Worm (Caenorhabditis elegans): Measurements from ENCODE around the gene fbxc-12.
"Not testable (repeated sequence)": the region's sequence is repeated elsewhere in the genome, so short reads cannot be mapped to it uniquely, and the experiment has no call there.

The fbxc-12 gene

ce11 chrIV:904963-905362 is at the start of gene fbxc-12:
Gene fbxc-12 (plus strand): TSS chrIV:905263.
- TF ChIP-seq ama-1 (optimal IDR thresholded peaks at IDR 0.05); skn-1 (tag; optimal IDR thresholded peaks at IDR 0.05); fos-1 (tag; optimal IDR thresholded peaks at IDR 0.05): not testable (repeated sequence)

- no peak for TF ChIP-seq lin-11 (tag; optimal IDR thresholded peaks at IDR 0.05)
- no peak for TF ChIP-seq ZK546.5 (tag; optimal IDR thresholded peaks at IDR 0.05)
- peak; percentile 87 for TF ChIP-seq fos-1 (tag; optimal IDR thresholded peaks at IDR 0.05)
Observed at ce11 chrIV:855483-855882, 49.6 kb upstream of the fbxc-12 start.

- TF ChIP-seq aly-2 (tag; optimal IDR thresholded peaks at IDR 0.05) (no peak), nhr-77 (tag; optimal IDR thresholded peaks at IDR 0.05) (no peak), nhr-6 (tag; optimal IDR thresholded peaks at IDR 0.05) (no peak), sem-4 (tag; optimal IDR thresholded peaks at IDR 0.05) (no peak), nhr-129 (tag; optimal IDR thresholded peaks at IDR 0.05) (no peak), nhr-25 (tag; optimal IDR thresholded peaks at IDR 0.05) (no peak), ZK546.5 (tag; optimal IDR thresholded peaks at IDR 0.05) (no peak), R02D3.7 (tag; optimal IDR thresholded peaks at IDR 0.05) (no peak), sma-9 (GFP tag; optimal IDR thresholded peaks at IDR 0.05) (no peak), sma-9 (tag; optimal IDR thresholded peaks at IDR 0.05) (no peak), elt-3 (tag; optimal IDR thresholded peaks at IDR 0.05) (no peak), unc-39 (tag; optimal IDR thresholded peaks at IDR 0.05) (no peak), ceh-16 (tag; optimal IDR thresholded peaks at IDR 0.05) (no peak), F13H6.1 (tag; optimal IDR thresholded peaks at IDR 0.05) (no peak)
Observed at ce11 chrIV:856038-856437, 49.0 kb upstream of the fbxc-12 start.

- no peak for TF ChIP-seq zag-1 (tag; optimal IDR thresholded peaks at IDR 0.05)
- TF ChIP-seq lin-39 (tag; optimal IDR thresholded peaks at IDR 0.05): no peak
- no peak for TF ChIP-seq unc-62 (GFP tag; optimal IDR thresholded peaks at IDR 0.05)
- TF ChIP-seq nhr-77 (tag; optimal IDR thresholded peaks at IDR 0.05): no peak
- TF ChIP-seq sem-4 (tag; optimal IDR thresholded peaks at IDR 0.05): no peak
- TF ChIP-seq nhr-11 (tag; optimal IDR thresholded peaks at IDR 0.05): no peak
- no peak for TF ChIP-seq aly-2 (tag; optimal IDR thresholded peaks at IDR 0.05)
- TF ChIP-seq gmeb-1 (tag; optimal IDR thresholded peaks at IDR 0.05): no peak
- no peak for TF ChIP-seq ama-1 (optimal IDR thresholded peaks at IDR 0.05)
- TF ChIP-seq ZK546.5 (tag; optimal IDR thresholded peaks at IDR 0.05): no peak
- no peak for TF ChIP-seq mdl-1 (tag; optimal IDR thresholded peaks at IDR 0.05)
- no peak for TF ChIP-seq unc-39 (tag; optimal IDR thresholded peaks at IDR 0.05)
- no peak for TF ChIP-seq ztf-4 (tag; optimal IDR thresholded peaks at IDR 0.05)
- TF ChIP-seq sma-3 (GFP tag; optimal IDR thresholded peaks at IDR 0.05): no peak
- TF ChIP-seq fos-1 (tag; optimal IDR thresholded peaks at IDR 0.05): no peak
- no peak for TF ChIP-seq blmp-1 (tag; optimal IDR thresholded peaks at IDR 0.05; ENCODE audit: insufficient read depth)
- no peak for TF ChIP-seq nhr-12 (tag; optimal IDR thresholded peaks at IDR 0.05)
Observed at ce11 chrIV:858630-859029, 46.4 kb upstream of the fbxc-12 start, which contains the start of gene Y55F3BR.2. Gene Y55F3BR.2 (plus strand): TSS chrIV:858930.

ce11 chrIV:860810-861209 is 44.3 kb upstream of the fbxc-12 start:
- TF ChIP-seq F13H6.1 (tag; optimal IDR thresholded peaks at IDR 0.05) (no peak), dmd-4 (tag; optimal IDR thresholded peaks at IDR 0.05) (no peak)

- TF ChIP-seq snpc-4 (tag; optimal IDR thresholded peaks at IDR 0.05) (peak; percentile 99), ztf-11 (tag; optimal IDR thresholded peaks at IDR 0.05) (no peak), ZK546.5 (tag; optimal IDR thresholded peaks at IDR 0.05) (no peak), lin-11 (tag; optimal IDR thresholded peaks at IDR 0.05) (no peak), C34F6.9 (tag; optimal IDR thresholded peaks at IDR 0.05) (peak; percentile 35), ztf-4 (tag; optimal IDR thresholded peaks at IDR 0.05) (no peak), nhr-12 (tag; optimal IDR thresholded peaks at IDR 0.05) (no peak), blmp-1 (tag; optimal IDR thresholded peaks at IDR 0.05; ENCODE audit: insufficient read depth) (peak; percentile 35), lin-39 (tag; optimal IDR thresholded peaks at IDR 0.05) (no peak), nhr-25 (tag; optimal IDR thresholded peaks at IDR 0.05) (peak; percentile 55), crh-2 (tag; optimal IDR thresholded peaks at IDR 0.05) (peak; percentile 75), ceh-82 (tag; optimal IDR thresholded peaks at IDR 0.05) (no peak), R02D3.7 (tag; optimal IDR thresholded peaks at IDR 0.05) (peak; percentile 15), F13H6.1 (tag; optimal IDR thresholded peaks at IDR 0.05) (peak; percentile 71), sma-9 (GFP tag; optimal IDR thresholded peaks at IDR 0.05) (peak; percentile 64), sma-9 (tag; optimal IDR thresholded peaks at IDR 0.05) (no peak), nhr-11 (tag; optimal IDR thresholded peaks at IDR 0.05) (no peak), unc-39 (tag; optimal IDR thresholded peaks at IDR 0.05) (no peak), alr-1 (tag; optimal IDR thresholded peaks at IDR 0.05) (no peak), elt-3 (tag; optimal IDR thresholded peaks at IDR 0.05) (no peak), zag-1 (tag; optimal IDR thresholded peaks at IDR 0.05) (no peak), unc-55 (GFP tag; optimal IDR thresholded peaks at IDR 0.05) (peak; percentile 58), ama-1 (optimal IDR thresholded peaks at IDR 0.05) (peak; percentile 96), mdl-1 (tag; optimal IDR thresholded peaks at IDR 0.05) (peak; percentile 7 to 43), unc-62 (GFP tag; optimal IDR thresholded peaks at IDR 0.05) (no peak), lsy-2 (tag; optimal IDR thresholded peaks at IDR 0.05) (peak; percentile 74 to 76), nhr-6 (tag; optimal IDR thresholded peaks at IDR 0.05) (peak; percentile 40), fos-1 (tag; optimal IDR thresholded peaks at IDR 0.05) (peak; percentile 76), egl-27 (tag; optimal IDR thresholded peaks at IDR 0.05) (peak; percentile 53), gmeb-1 (tag; optimal IDR thresholded peaks at IDR 0.05) (peak; percentile 84), ztf-1 (GFP tag; conservative IDR thresholded peaks at IDR 0.05) (no peak), lin-13 (GFP tag; optimal IDR thresholded peaks at IDR 0.05) (peak; percentile 73)
Observed at ce11 chrIV:866828-867270, 38.2 kb upstream of the fbxc-12 start.

All from whole organism, L2 larva.